Fruit fly (Drosophila melanogaster) Kc167 (cell line): ENCODE results near the gene CG7968.

ENCODE experiments used
- Myc ChIP-seq: fragments of >200 bp; optimal IDR thresholded peaks from 2 replicates; lab custom pipeline; 2017; ENCODE audit warnings: missing external identifiers
- h ChIP-seq: fragments of >200 bp; optimal IDR thresholded peaks from 3 replicates; lab custom pipeline; 2018; ENCODE audit warnings: missing external identifiers
- insv ChIP-seq: fragments of >200 bp; optimal IDR thresholded peaks from 3 replicates; lab custom pipeline; 2018; ENCODE audit warnings: missing external identifiers
- psq ChIP-seq: fragments of >200 bp; optimal IDR thresholded peaks from 2 replicates; lab custom pipeline; 2017; ENCODE audit warnings: missing external identifiers
- ttk ChIP-seq: sonication (Bioruptor generic); optimal IDR thresholded peaks from 2 replicates; lab custom pipeline; 2017; ENCODE audit warnings: missing external identifiers

dm6 chr2L:13842078-13842477 lies 7.1 kb upstream of the CG7968 start:
- TF ChIP-seq Myc (lab: Kevin White, UChicago) (no peak), psq (no peak), insv (lab: Kevin White, UChicago) (no peak), ttk (lab: Kevin White, UChicago) (no peak), h (no peak)
